Fruit fly (Drosophila melanogaster) whole organism, embryonic: Measurements from ENCODE around the gene RhoGAP19D.

Experiments used
- Aef1 ChIP-seq: fragments of 200-800 bp; sonication (Bioruptor generic); IDR thresholded peaks from 3 replicates; pipeline ENCODE4 v1.3.6; 2022; ENCODE audit warnings: missing biosample characterization, missing genetic modification characterization
- Blimp-1 ChIP-seq: fragments of 200-800 bp; sonication (Bioruptor generic); optimal IDR thresholded peaks from 3 replicates; lab custom pipeline; 2018; ENCODE audit warnings: missing biosample characterization, missing genetic modification characterization, mild to moderate bottlenecking, moderate library complexity, missing genetic modification reagents
- Bteb2 ChIP-seq: fragments of 200-800 bp; sonication (Bioruptor generic); optimal IDR thresholded peaks from 2 replicates; lab custom pipeline; 2016; ENCODE audit warnings: missing biosample characterization, missing genetic modification characterization
- CG10274 ChIP-seq: fragments of 200-800 bp; sonication (Bioruptor generic); optimal IDR thresholded peaks from 3 replicates; lab custom pipeline; 2017; ENCODE audit warnings: missing biosample characterization, mild to moderate bottlenecking, missing genetic modification characterization
- CG10654 ChIP-seq: fragments of 200-800 bp; sonication (Bioruptor generic); optimal IDR thresholded peaks from 2 replicates; lab custom pipeline; 2016; ENCODE audit warnings: missing biosample characterization, missing genetic modification characterization
- CG12104 ChIP-seq: fragments of 200-800 bp; sonication (Bioruptor generic); optimal IDR thresholded peaks from 3 replicates; lab custom pipeline; 2016; ENCODE audit warnings: missing biosample characterization, missing genetic modification characterization
- CG12942 ChIP-seq: fragments of 200-800 bp; sonication (Bioruptor generic); optimal IDR thresholded peaks from 3 replicates; lab custom pipeline; 2016; ENCODE audit warnings: missing biosample characterization, missing genetic modification characterization
- CG14441 ChIP-seq: fragments of 200-800 bp; sonication (Bioruptor generic); IDR thresholded peaks from 2 replicates; pipeline ENCODE4 v1.3.6; 2022; ENCODE audit warnings: missing biosample characterization, missing genetic modification characterization
- CG14710 ChIP-seq: fragments of 200-800 bp; sonication (Bioruptor generic); optimal IDR thresholded peaks from 3 replicates; lab custom pipeline; 2019; ENCODE audit warnings: missing biosample characterization, mild to moderate bottlenecking, missing genetic modification characterization, moderate library complexity
- CG17829 ChIP-seq: fragments of 200-800 bp; optimal IDR thresholded peaks from 2 replicates; lab custom pipeline; 2019; ENCODE audit warnings: missing biosample characterization, mild to moderate bottlenecking, missing genetic modification characterization, moderate library complexity
- CG2202 ChIP-seq: fragments of 200-800 bp; sonication (Bioruptor generic); optimal IDR thresholded peaks from 2 replicates; lab custom pipeline; 2018; ENCODE audit warnings: missing biosample characterization, mild to moderate bottlenecking, missing genetic modification characterization
- CG4282 ChIP-seq: fragments of 200-800 bp; sonication (Bioruptor generic); optimal IDR thresholded peaks from 2 replicates; lab custom pipeline; 2016; ENCODE audit warnings: missing biosample characterization, missing genetic modification characterization
- CG4360 ChIP-seq: fragments of 200-800 bp; sonication (Bioruptor generic); IDR thresholded peaks from 2 replicates; pipeline ENCODE4 v1.3.6; 2022; ENCODE audit warnings: missing biosample characterization, missing genetic modification characterization
- CG7372 ChIP-seq: fragments of 200-800 bp; sonication (Bioruptor generic); IDR thresholded peaks from 2 replicates; pipeline ENCODE4 v1.3.6; 2022; ENCODE audit warnings: missing biosample characterization, missing genetic modification characterization
- CG8089 ChIP-seq: fragments of 200-800 bp; sonication (Bioruptor generic); optimal IDR thresholded peaks from 3 replicates; lab custom pipeline; 2016; ENCODE audit warnings: missing biosample characterization, missing genetic modification characterization
- CG8944 ChIP-seq: fragments of 200-800 bp; sonication (Bioruptor generic); optimal IDR thresholded peaks from 3 replicates; lab custom pipeline; 2016; ENCODE audit warnings: missing biosample characterization, missing genetic modification characterization
- CG9437 ChIP-seq: fragments of 200-800 bp; sonication (Bioruptor generic); optimal IDR thresholded peaks from 2 replicates; lab custom pipeline; 2018; ENCODE audit warnings: missing biosample characterization, mild to moderate bottlenecking, missing genetic modification characterization
- Eip74EF ChIP-seq, 2 experiments: fragments of 200-800 bp in 1 of 2; fragments of >200 bp in 1 of 2; sonication (Bioruptor generic) in 1 of 2; optimal IDR thresholded peaks; 2 replicates each; lab custom pipeline; 2017 to 2019; ENCODE audit warnings: missing biosample characterization in 2 of 2, missing genetic modification characterization in 2 of 2, mild to moderate bottlenecking in 1 of 2, moderate library complexity in 1 of 2
- GATAe ChIP-seq: fragments of 200-800 bp; sonication (Bioruptor generic); conservative IDR thresholded peaks from 2 replicates; pipeline ENCODE4 v1.3.6; 2022; ENCODE audit warnings: missing biosample characterization, missing genetic modification characterization
- H2.0 ChIP-seq: fragments of 200-800 bp; sonication (Bioruptor generic); IDR thresholded peaks from 2 replicates; pipeline ENCODE4 v1.3.6; 2022; ENCODE audit warnings: missing biosample characterization, missing genetic modification characterization
- HLH4C ChIP-seq: fragments of 200-800 bp; sonication (Bioruptor generic); IDR thresholded peaks from 3 replicates; pipeline ENCODE4 v1.3.6; 2022; ENCODE audit warnings: missing biosample characterization, missing genetic modification characterization; ENCODE audit not compliant: partially characterized antibody
- Hand ChIP-seq: fragments of 200-800 bp; sonication (Bioruptor generic); optimal IDR thresholded peaks from 2 replicates; lab custom pipeline; 2017; ENCODE audit warnings: mild to moderate bottlenecking, missing biosample characterization, missing genetic modification reagents, missing genetic modification characterization
- NFAT ChIP-seq: fragments of 200-800 bp; sonication (Bioruptor generic); IDR thresholded peaks from 2 replicates; pipeline ENCODE4 v1.3.6; 2022; ENCODE audit warnings: missing biosample characterization, missing genetic modification characterization
- Nf-YA ChIP-seq: fragments of 200-800 bp; sonication (Bioruptor generic); IDR thresholded peaks from 2 replicates; pipeline ENCODE4 v1.3.6; 2022; ENCODE audit warnings: missing biosample characterization, missing genetic modification characterization
- Oli ChIP-seq: fragments of 200-800 bp; sonication (Bioruptor generic); optimal IDR thresholded peaks from 2 replicates; lab custom pipeline; 2018; ENCODE audit warnings: missing biosample characterization, mild to moderate bottlenecking, missing genetic modification characterization, moderate library complexity
- Trl ChIP-seq, 3 experiments: fragments of >200 bp in 2 of 3; fragments of 200-800 bp in 1 of 3; sonication (Bioruptor generic) in 1 of 3; optimal IDR thresholded peaks; 2 replicates in 1 of 3; 3 replicates in 2 of 3; lab custom pipeline; 2016 to 2017; ENCODE audit warnings: missing biosample characterization in 1 of 3, missing genetic modification characterization in 1 of 3
- Vsx1 ChIP-seq: fragments of 200-800 bp; sonication (Bioruptor generic); optimal IDR thresholded peaks from 2 replicates; lab custom pipeline; 2017; ENCODE audit warnings: missing biosample characterization, mild to moderate bottlenecking, missing genetic modification characterization, missing genetic modification reagents
- Xbp1 ChIP-seq: fragments of 200-800 bp; sonication (Bioruptor generic); optimal IDR thresholded peaks from 3 replicates; lab custom pipeline; 2016; ENCODE audit warnings: missing biosample characterization, mild to moderate bottlenecking, missing genetic modification characterization
- aop ChIP-seq: fragments of 200-800 bp; sonication (Bioruptor generic); IDR thresholded peaks from 2 replicates; pipeline ENCODE4 v1.3.6; 2022; ENCODE audit warnings: missing biosample characterization, missing genetic modification characterization
- bab2 ChIP-seq: fragments of 200-800 bp; sonication (Bioruptor generic); optimal IDR thresholded peaks from 2 replicates; lab custom pipeline; 2016; ENCODE audit warnings: missing biosample characterization, missing genetic modification characterization
- bigmax ChIP-seq: fragments of 200-800 bp; sonication (Bioruptor generic); optimal IDR thresholded peaks from 2 replicates; lab custom pipeline; 2018; ENCODE audit warnings: missing biosample characterization, mild to moderate bottlenecking, missing genetic modification characterization
- bowl ChIP-seq: fragments of 200-800 bp; sonication (Bioruptor generic); IDR thresholded peaks from 2 replicates; pipeline ENCODE4 v1.3.6; 2022; ENCODE audit warnings: missing biosample characterization, missing genetic modification characterization
- crol ChIP-seq: fragments of 200-800 bp; sonication (Bioruptor generic); IDR thresholded peaks from 2 replicates; pipeline ENCODE4 v1.3.6; 2022; ENCODE audit warnings: missing biosample characterization, missing genetic modification characterization
- crp ChIP-seq, 2 experiments: fragments of 200-800 bp; sonication (Bioruptor generic); optimal IDR thresholded peaks; 2 replicates in 1 of 2; 3 replicates in 1 of 2; lab custom pipeline; 2017; ENCODE audit warnings: missing biosample characterization in 2 of 2, missing genetic modification characterization in 2 of 2, mild to moderate bottlenecking in 1 of 2, moderate library complexity in 1 of 2
- dpn ChIP-seq, 2 experiments: fragments of 200-800 bp; sonication (Bioruptor generic); optimal IDR thresholded peaks; 3 replicates each; lab custom pipeline; 2016; ENCODE audit warnings: missing biosample characterization in 2 of 2, missing genetic modification characterization in 2 of 2
- fd96Cb ChIP-seq: fragments of 200-800 bp; sonication (Bioruptor generic); optimal IDR thresholded peaks from 2 replicates; lab custom pipeline; 2018; ENCODE audit warnings: missing biosample characterization, mild to moderate bottlenecking, missing genetic modification characterization, moderate library complexity
- ind ChIP-seq: fragments of 200-800 bp; sonication (Bioruptor generic); optimal IDR thresholded peaks from 3 replicates; lab custom pipeline; 2016; ENCODE audit warnings: missing biosample characterization, missing genetic modification characterization
- jing ChIP-seq: fragments of 200-800 bp; sonication (Bioruptor generic); optimal IDR thresholded peaks from 2 replicates; lab custom pipeline; 2018; ENCODE audit warnings: missing biosample characterization, mild to moderate bottlenecking, missing genetic modification characterization
- jumu ChIP-seq: fragments of 200-800 bp; sonication (Bioruptor generic); optimal IDR thresholded peaks from 3 replicates; lab custom pipeline; 2016; ENCODE audit warnings: missing biosample characterization, missing genetic modification characterization
- lbe ChIP-seq: fragments of 200-800 bp; sonication (Bioruptor generic); optimal IDR thresholded peaks from 2 replicates; lab custom pipeline; 2016; ENCODE audit warnings: missing biosample characterization, mild to moderate bottlenecking, missing genetic modification characterization
- mirr ChIP-seq: fragments of 200-800 bp; sonication (Bioruptor generic); optimal IDR thresholded peaks from 3 replicates; lab custom pipeline; 2018; ENCODE audit warnings: missing biosample characterization, mild to moderate bottlenecking, missing genetic modification characterization
- nerfin-1 ChIP-seq: fragments of 200-800 bp; sonication (Bioruptor generic); optimal IDR thresholded peaks from 3 replicates; lab custom pipeline; 2019; ENCODE audit warnings: missing biosample characterization, mild to moderate bottlenecking, missing genetic modification characterization, moderate library complexity
- shn ChIP-seq: fragments of 200-800 bp; sonication (Bioruptor generic); optimal IDR thresholded peaks from 3 replicates; lab custom pipeline; 2016; ENCODE audit warnings: missing biosample characterization, missing genetic modification characterization
- slbo ChIP-seq: fragments of 200-800 bp; sonication (Bioruptor generic); IDR thresholded peaks from 2 replicates; pipeline ENCODE4 v1.3.6; 2022; ENCODE audit warnings: missing biosample characterization, missing genetic modification characterization
- stwl ChIP-seq: fragments of 200-800 bp; sonication (Bioruptor generic); optimal IDR thresholded peaks from 3 replicates; lab custom pipeline; 2018; ENCODE audit warnings: missing biosample characterization, mild to moderate bottlenecking, missing genetic modification characterization, moderate library complexity
- tll ChIP-seq, 2 experiments: fragments of 200-800 bp in 1 of 2; fragments of >200 bp in 1 of 2; sonication (Bioruptor generic) in 1 of 2; optimal IDR thresholded peaks; 2 replicates each; lab custom pipeline; 2017 to 2019; ENCODE audit warnings: missing biosample characterization in 2 of 2, missing genetic modification characterization in 2 of 2, mild to moderate bottlenecking in 1 of 2, moderate library complexity in 1 of 2
- trem ChIP-seq: fragments of 200-800 bp; optimal IDR thresholded peaks from 3 replicates; lab custom pipeline; 2019; ENCODE audit warnings: missing biosample characterization, mild to moderate bottlenecking, missing genetic modification characterization, moderate library complexity
- tx ChIP-seq: fragments of 200-800 bp; sonication (Bioruptor generic); optimal IDR thresholded peaks from 2 replicates; lab custom pipeline; 2016; ENCODE audit warnings: missing biosample characterization, missing genetic modification characterization
- yki ChIP-seq: fragments of >200 bp; optimal IDR thresholded peaks from 3 replicates; lab custom pipeline; 2018

RhoGAP19D gene

dm6 chrX:20502776-20503503 is 7.6 kb downstream of the RhoGAP19D start (continued):
- TF ChIP-seq CG9437 (GFP tag; lab: Kevin White, UChicago) (peak; percentile 49), bab2 (peak; percentile 18), trem (no peak), CG12104 (GFP tag; lab: Kevin White, UChicago) (peak; percentile 32), Oli (peak; percentile 40), CG12942 (no peak), jumu (no peak), Eip74EF (GFP tag; optimal IDR thresholded peaks at IDR 0.05; lab: Kevin White, UChicago) (peak in 1 of 2 experiments; percentile 27), aop (GFP tag; lab: Robert Waterston, UW) (no peak), CG14710 (no peak), fd96Cb (tag; lab: Kevin White, UChicago) (peak; percentile 34), Aef1 (no peak), crp (GFP tag; optimal IDR thresholded peaks at IDR 0.05; lab: Kevin White, UChicago) (no peak), bigmax (GFP tag; lab: Kevin White, UChicago) (no peak), HLH4C (GFP tag; lab: Robert Waterston, UW) (no peak), yki (lab: Kevin White, UChicago) (no peak), CG2202 (tag; lab: Kevin White, UChicago) (no peak), Vsx1 (peak; percentile 31), Bteb2 (GFP tag; lab: Kevin White, UChicago) (no peak), shn (GFP tag; lab: Kevin White, UChicago) (no peak), bowl (GFP tag; lab: Robert Waterston, UW) (no peak), NFAT (GFP tag; lab: Robert Waterston, UW) (no peak), ind (no peak), Trl (optimal IDR thresholded peaks at IDR 0.05; lab: Kevin White, UChicago) (no peak), Trl (GFP tag; optimal IDR thresholded peaks at IDR 0.05; lab: Kevin White, UChicago) (peak; percentile 8), nerfin-1 (no peak), CG10274 (GFP tag; lab: Kevin White, UChicago) (peak; percentile 1), GATAe (peak; percentile 63), CG8944 (GFP tag; lab: Kevin White, UChicago) (no peak), CG7372 (GFP tag; lab: Robert Waterston, UW) (no peak), tll (GFP tag; optimal IDR thresholded peaks at IDR 0.05; lab: Kevin White, UChicago) (no peak), CG10654 (GFP tag; lab: Kevin White, UChicago) (no peak), CG4282 (no peak), Hand (GFP tag; lab: Kevin White, UChicago) (peak; percentile 58), tx (GFP tag; lab: Kevin White, UChicago) (peak; percentile 3), jing (no peak), crol (GFP tag; lab: Robert Waterston, UW) (peak; percentile 91), Xbp1 (peak; percentile 21), mirr (peak; percentile 66), CG4360 (GFP tag; lab: Robert Waterston, UW) (no peak), dpn (GFP tag; optimal IDR thresholded peaks at IDR 0.05; lab: Kevin White, UChicago) (peak in 1 of 2 experiments; percentile 5), Blimp-1 (GFP tag; lab: Kevin White, UChicago) (peak; percentile 50), slbo (GFP tag; lab: Robert Waterston, UW) (peak; percentile 60), H2.0 (GFP tag; lab: Robert Waterston, UW) (0 out of 2 replicates have a peak, but pooled peaks have one; percentile 15), CG17829 (tag; lab: Kevin White, UChicago) (no peak), CG14441 (GFP tag; lab: Robert Waterston, UW) (peak; percentile 35; the same call in 1 of the 2 replicates), Nf-YA (no peak), lbe (GFP tag; lab: Kevin White, UChicago) (peak; percentile 36), CG8089 (GFP tag; lab: Kevin White, UChicago) (no peak), stwl (tag; lab: Kevin White, UChicago) (no peak)
